Worm (Caenorhabditis elegans) whole organism, late embryonic: ENCODE data around the gene C16C10.1.

Experiments
- C08G9.2 ChIP-seq: sonication (generic microtip); optimal IDR thresholded peaks from 2 replicates; lab custom pipeline; 2016; ENCODE audit warnings: mild to moderate bottlenecking, missing genetic modification characterization, moderate library complexity, missing compliant biosample characterization
- C38D4.7 ChIP-seq: fragments of 200-800 bp; sonication (Bioruptor generic); optimal IDR thresholded peaks from 2 replicates; lab custom pipeline; 2018; ENCODE audit warnings: mild to moderate bottlenecking, missing genetic modification characterization, moderate library complexity, missing compliant biosample characterization
- F13H6.1 ChIP-seq: sonication (generic microtip); optimal IDR thresholded peaks from 2 replicates; lab custom pipeline; 2016; ENCODE audit warnings: missing genetic modification characterization, missing compliant biosample characterization
- Y22D7AL.16 ChIP-seq: sonication (generic microtip); optimal IDR thresholded peaks from 2 replicates; lab custom pipeline; 2016; ENCODE audit warnings: missing genetic modification characterization, missing compliant biosample characterization
- ahr-1 ChIP-seq: sonication (generic microtip); optimal IDR thresholded peaks from 2 replicates; lab custom pipeline; 2016; ENCODE audit warnings: missing genetic modification characterization, missing compliant biosample characterization
- ama-1 ChIP-seq: fragments of 150-350 bp; optimal IDR thresholded peaks from 2 replicates; lab custom pipeline; 2014
- ceh-14 ChIP-seq: sonication (generic microtip); optimal IDR thresholded peaks from 2 replicates; lab custom pipeline; 2016; ENCODE audit warnings: missing genotype, missing genetic modification characterization, missing compliant biosample characterization
- ceh-18 ChIP-seq: sonication (generic microtip); optimal IDR thresholded peaks from 2 replicates; lab custom pipeline; 2016; ENCODE audit warnings: missing genetic modification characterization, missing compliant biosample characterization
- ceh-19 ChIP-seq: fragments of 200-800 bp; sonication (Bioruptor generic); optimal IDR thresholded peaks from 2 replicates; lab custom pipeline; 2018; ENCODE audit warnings: mild to moderate bottlenecking, missing genetic modification characterization, missing compliant biosample characterization
- ceh-2 ChIP-seq: sonication (generic microtip); optimal IDR thresholded peaks from 2 replicates; lab custom pipeline; 2016; ENCODE audit warnings: missing genotype, missing genetic modification characterization, missing compliant biosample characterization
- ceh-30 ChIP-seq: fragments of 150-350 bp; optimal IDR thresholded peaks from 2 replicates; lab custom pipeline; 2014; ENCODE audit warnings: missing biosample characterization, missing genetic modification characterization
- ceh-31 ChIP-seq: sonication (generic microtip); optimal IDR thresholded peaks from 2 replicates; lab custom pipeline; 2016; ENCODE audit warnings: missing genetic modification characterization, missing compliant biosample characterization
- ceh-45 ChIP-seq: fragments of 200-800 bp; sonication (Bioruptor generic); IDR thresholded peaks from 2 replicates; pipeline ENCODE4 v1.3.6; 2022; ENCODE audit warnings: missing genetic modification reagents, missing genetic modification characterization, missing compliant biosample characterization
- ceh-9 ChIP-seq: sonication (generic microtip); optimal IDR thresholded peaks from 2 replicates; lab custom pipeline; 2016; ENCODE audit warnings: mild to moderate bottlenecking, missing genetic modification characterization, inconsistent platforms, missing compliant biosample characterization
- che-1 ChIP-seq: sonication (generic microtip); optimal IDR thresholded peaks from 2 replicates; lab custom pipeline; 2016; ENCODE audit warnings: mild to moderate bottlenecking, missing genetic modification characterization, missing compliant biosample characterization
- dmd-4 ChIP-seq: sonication (generic microtip); optimal IDR thresholded peaks from 2 replicates; lab custom pipeline; 2016; ENCODE audit warnings: borderline replicate concordance, missing genetic modification characterization, missing compliant biosample characterization
- dve-1 ChIP-seq: sonication (generic microtip); optimal IDR thresholded peaks from 2 replicates; lab custom pipeline; 2017; ENCODE audit warnings: antibody characterized with exemption, mild to moderate bottlenecking, missing genetic modification characterization, missing compliant biosample characterization
- elt-2 ChIP-seq: sonication (generic microtip); optimal IDR thresholded peaks from 2 replicates; lab custom pipeline; 2016; ENCODE audit warnings: missing genetic modification reagents, missing genetic modification characterization, missing compliant biosample characterization
- elt-4 ChIP-seq: sonication (generic microtip); optimal IDR thresholded peaks from 2 replicates; lab custom pipeline; 2016; ENCODE audit warnings: missing genetic modification characterization, missing compliant biosample characterization
- ets-4 ChIP-seq: sonication (generic microtip); optimal IDR thresholded peaks from 2 replicates; lab custom pipeline; 2016; ENCODE audit warnings: missing genetic modification characterization, missing compliant biosample characterization
- fkh-10 ChIP-seq: fragments of 150-350 bp; optimal IDR thresholded peaks from 2 replicates; lab custom pipeline; 2014; ENCODE audit warnings: missing biosample characterization, missing genetic modification reagents, missing genetic modification characterization
- fkh-6 ChIP-seq: sonication (generic microtip); optimal IDR thresholded peaks from 2 replicates; lab custom pipeline; 2016; ENCODE audit warnings: missing genetic modification characterization, missing compliant biosample characterization
- hlh-15 ChIP-seq: sonication (generic microtip); optimal IDR thresholded peaks from 2 replicates; lab custom pipeline; 2016; ENCODE audit warnings: missing genetic modification characterization, missing compliant biosample characterization
- hlh-30 ChIP-seq: sonication (generic microtip); optimal IDR thresholded peaks from 2 replicates; lab custom pipeline; 2017; ENCODE audit warnings: antibody characterized with exemption, missing genetic modification characterization, missing compliant biosample characterization; ENCODE audit not compliant: insufficient read depth
- hlh-8 ChIP-seq: sonication (generic microtip); optimal IDR thresholded peaks from 2 replicates; lab custom pipeline; 2016; ENCODE audit warnings: missing genotype, missing genetic modification characterization, missing compliant biosample characterization
- lin-11 ChIP-seq: fragments of 200-800 bp; sonication (Bioruptor generic); optimal IDR thresholded peaks from 2 replicates; lab custom pipeline; 2018; ENCODE audit warnings: mild to moderate bottlenecking, missing genetic modification characterization, missing compliant biosample characterization
- nfya-1 ChIP-seq: sonication (generic microtip); optimal IDR thresholded peaks from 2 replicates; lab custom pipeline; 2017; ENCODE audit warnings: missing genetic modification characterization, mild to moderate bottlenecking, missing compliant biosample characterization, antibody characterized with exemption, moderate library complexity
- nhr-11 ChIP-seq: fragments of 150-350 bp; optimal IDR thresholded peaks from 2 replicates; lab custom pipeline; 2014; ENCODE audit warnings: missing biosample characterization, missing genetic modification characterization
- nhr-232 ChIP-seq: sonication (generic microtip); optimal IDR thresholded peaks from 2 replicates; lab custom pipeline; 2016; ENCODE audit warnings: missing genetic modification characterization, missing compliant biosample characterization
- npax-4 ChIP-seq: sonication (generic microtip); optimal IDR thresholded peaks from 2 replicates; lab custom pipeline; 2016; ENCODE audit warnings: missing genetic modification characterization, missing compliant biosample characterization
- odd-2 ChIP-seq: sonication (generic microtip); optimal IDR thresholded peaks from 2 replicates; lab custom pipeline; 2017; ENCODE audit warnings: antibody characterized with exemption, mild to moderate bottlenecking, missing genetic modification characterization, missing compliant biosample characterization
- pat-9 ChIP-seq: fragments of 200-800 bp; sonication (Bioruptor generic); optimal IDR thresholded peaks from 2 replicates; lab custom pipeline; 2018; ENCODE audit warnings: mild to moderate bottlenecking, missing genetic modification characterization, moderate library complexity, missing compliant biosample characterization
- pha-2 ChIP-seq: sonication (generic microtip); optimal IDR thresholded peaks from 2 replicates; lab custom pipeline; 2017; ENCODE audit warnings: mild to moderate bottlenecking, missing genetic modification characterization, missing compliant biosample characterization
- pha-4 ChIP-seq: fragments of 150-350 bp; optimal IDR thresholded peaks from 2 replicates; lab custom pipeline; 2018; ENCODE audit warnings: missing biosample characterization, missing genetic modification reagents, missing genetic modification characterization
- pqm-1 ChIP-seq: sonication (generic microtip); optimal IDR thresholded peaks from 2 replicates; lab custom pipeline; 2016; ENCODE audit warnings: missing genetic modification characterization, missing compliant biosample characterization
- pros-1 ChIP-seq: fragments of 150-350 bp; optimal IDR thresholded peaks from 2 replicates; lab custom pipeline; 2014; ENCODE audit warnings: missing biosample characterization, missing genetic modification reagents, missing genetic modification characterization
- ref-2 ChIP-seq: sonication (generic microtip); optimal IDR thresholded peaks from 2 replicates; lab custom pipeline; 2016; ENCODE audit warnings: missing genetic modification characterization, missing compliant biosample characterization
- rnt-1 ChIP-seq: sonication (generic microtip); optimal IDR thresholded peaks from 2 replicates; lab custom pipeline; 2016; ENCODE audit warnings: missing genetic modification characterization, missing compliant biosample characterization
- sdc-2 ChIP-seq: sonication (generic microtip); optimal IDR thresholded peaks from 2 replicates; lab custom pipeline; 2016; ENCODE audit warnings: missing genotype, missing genetic modification characterization, missing compliant biosample characterization
- syd-9 ChIP-seq: sonication (generic microtip); optimal IDR thresholded peaks from 2 replicates; lab custom pipeline; 2016; ENCODE audit warnings: mild to moderate bottlenecking, missing genetic modification characterization, moderate library complexity, missing compliant biosample characterization
- tbx-2 ChIP-seq: sonication (generic microtip); optimal IDR thresholded peaks from 2 replicates; lab custom pipeline; 2016; ENCODE audit warnings: missing genetic modification characterization, missing compliant biosample characterization
- tbx-7 ChIP-seq: sonication (generic microtip); optimal IDR thresholded peaks from 2 replicates; lab custom pipeline; 2016; ENCODE audit warnings: missing genotype, missing genetic modification characterization, missing compliant biosample characterization
- ttx-3 ChIP-seq: sonication (generic microtip); optimal IDR thresholded peaks from 2 replicates; lab custom pipeline; 2016; ENCODE audit warnings: missing genetic modification reagents, missing genetic modification characterization, missing compliant biosample characterization
- unc-42 ChIP-seq: sonication (generic microtip); optimal IDR thresholded peaks from 2 replicates; lab custom pipeline; 2016; ENCODE audit warnings: missing genotype, missing genetic modification characterization, missing compliant biosample characterization
- unc-55 ChIP-seq: sonication (generic microtip); optimal IDR thresholded peaks from 2 replicates; lab custom pipeline; 2017; ENCODE audit warnings: missing biosample characterization, missing genetic modification reagents, missing genetic modification characterization
- zip-5 ChIP-seq: sonication (generic microtip); optimal IDR thresholded peaks from 2 replicates; lab custom pipeline; 2016; ENCODE audit warnings: missing genetic modification characterization, missing compliant biosample characterization

The C16C10.1 gene

ce11 chrIII:4195306-4196008 is 14.2 kb upstream of the C16C10.1 start:
- TF ChIP-seq ceh-2: no peak
- TF ChIP-seq ama-1: peak; percentile 82
- peak; percentile 94 for TF ChIP-seq hlh-8 (tag; lab: Kevin White, UChicago)

- no peak for TF ChIP-seq Y22D7AL.16
- no peak for TF ChIP-seq sdc-2 (tag; lab: Kevin White, UChicago)
- TF ChIP-seq fkh-6 (tag; lab: Kevin White, UChicago): no peak
- TF ChIP-seq pat-9 (tag; lab: Kevin White, UChicago): no peak
- TF ChIP-seq zip-5 (tag; lab: Kevin White, UChicago): no peak
- no peak for TF ChIP-seq ahr-1 (tag; lab: Kevin White, UChicago)
- no peak for TF ChIP-seq tbx-7 (tag; lab: Kevin White, UChicago)
- TF ChIP-seq tbx-2 (tag; lab: Kevin White, UChicago): no peak
- no peak for TF ChIP-seq ceh-19 (GFP tag; lab: Kevin White, UChicago)
- no peak for TF ChIP-seq ttx-3 (tag; lab: Kevin White, UChicago)
- no peak for TF ChIP-seq ceh-9 (tag; lab: Kevin White, UChicago)
- TF ChIP-seq, all 69 proteins: peak for 0
Measured at ce11 chrIII:4194349-4195110, 13.3 kb upstream of the C16C10.1 start.

- TF ChIP-seq tbx-7 (tag; lab: Kevin White, UChicago) (no peak), syd-9 (no peak), hlh-8 (tag; lab: Kevin White, UChicago) (no peak), npax-4 (tag; lab: Kevin White, UChicago) (no peak), ttx-3 (tag; lab: Kevin White, UChicago) (no peak), nhr-11 (tag; lab: Kevin White, UChicago) (no peak), hlh-30 (tag; lab: Kevin White, UChicago) (peak; percentile 62), C38D4.7 (GFP tag; lab: Kevin White, UChicago) (no peak), hlh-15 (tag; lab: Kevin White, UChicago) (no peak), pqm-1 (peak; percentile 59), ceh-18 (peak; percentile 71), unc-55 (GFP tag; lab: Kevin White, UChicago) (peak; percentile 90), fkh-10 (GFP tag; lab: Kevin White, UChicago) (peak; percentile 20), C08G9.2 (peak; percentile 11), ceh-14 (peak; percentile 38), pros-1 (tag; lab: Kevin White, UChicago) (no peak), unc-42 (peak; percentile 51), ref-2 (tag; lab: Kevin White, UChicago) (peak; percentile 68), ceh-31 (peak; percentile 71), pha-2 (no peak), nfya-1 (tag; lab: Kevin White, UChicago) (peak; percentile 87), ceh-30 (tag; lab: Kevin White, UChicago) (no peak), rnt-1 (peak; percentile 76), dmd-4 (tag; lab: Kevin White, UChicago) (peak; percentile 41), fkh-6 (tag; lab: Kevin White, UChicago) (no peak), pha-4 (tag; lab: Kevin White, UChicago) (no peak), lin-11 (tag; lab: Kevin White, UChicago) (no peak), pat-9 (tag; lab: Kevin White, UChicago) (no peak), che-1 (tag; lab: Kevin White, UChicago) (no peak), elt-2 (peak; percentile 76), sdc-2 (tag; lab: Kevin White, UChicago) (peak; percentile 2), ceh-45 (GFP tag; lab: Robert Waterston, UW) (no peak), F13H6.1 (tag; lab: Kevin White, UChicago) (no peak), ama-1 (peak; percentile 23), dve-1 (peak; percentile 87), odd-2 (no peak), elt-4 (tag; lab: Kevin White, UChicago) (no peak), nhr-232 (no peak), ets-4 (tag; lab: Kevin White, UChicago) (peak; percentile 38)
Measured at ce11 chrIII:4193659-4194103, 12.4 kb upstream of the C16C10.1 start, which contains the start of gene xbp-1. Gene xbp-1 (plus strand): TSS chrIII:4193809.
